Fruit fly (Drosophila melanogaster) whole organism, embryonic: Measurements from ENCODE around the gene CG33986.

Experiments
- BtbVII ChIP-seq: fragments of 200-800 bp; sonication (Bioruptor generic); optimal IDR thresholded peaks from 3 replicates; lab custom pipeline; 2017; ENCODE audit warnings: missing biosample characterization, mild to moderate bottlenecking, missing genetic modification characterization
- CG10543 ChIP-seq: fragments of 200-800 bp; sonication (Bioruptor generic); optimal IDR thresholded peaks from 3 replicates; lab custom pipeline; 2017; ENCODE audit warnings: missing biosample characterization, mild to moderate bottlenecking, missing genetic modification characterization, moderate library complexity
- CG11398 ChIP-seq: fragments of 200-800 bp; sonication (Bioruptor generic); optimal IDR thresholded peaks from 2 replicates; lab custom pipeline; 2016; ENCODE audit warnings: missing biosample characterization, missing genetic modification characterization
- CG12942 ChIP-seq: fragments of 200-800 bp; sonication (Bioruptor generic); optimal IDR thresholded peaks from 3 replicates; lab custom pipeline; 2016; ENCODE audit warnings: missing biosample characterization, missing genetic modification characterization
- CG13424 ChIP-seq: fragments of 200-800 bp; sonication (Bioruptor generic); optimal IDR thresholded peaks from 2 replicates; lab custom pipeline; 2019; ENCODE audit warnings: missing biosample characterization, mild to moderate bottlenecking, missing genetic modification characterization, moderate library complexity
- CG1603 ChIP-seq: fragments of 200-800 bp; sonication (Bioruptor generic); optimal IDR thresholded peaks from 2 replicates; lab custom pipeline; 2019; ENCODE audit warnings: missing biosample characterization, mild to moderate bottlenecking, missing genetic modification characterization, moderate library complexity
- CG1792 ChIP-seq: fragments of 200-800 bp; sonication (Bioruptor generic); optimal IDR thresholded peaks from 2 replicates; lab custom pipeline; 2016; ENCODE audit warnings: missing biosample characterization, missing genetic modification characterization
- CG18011 ChIP-seq: fragments of 200-800 bp; sonication (Bioruptor generic); optimal IDR thresholded peaks from 2 replicates; lab custom pipeline; 2017; ENCODE audit warnings: missing biosample characterization, missing genetic modification characterization, mild to moderate bottlenecking, moderate library complexity, missing genotype
- CG3163 ChIP-seq: fragments of 200-800 bp; sonication (Bioruptor generic); optimal IDR thresholded peaks from 3 replicates; lab custom pipeline; 2016; ENCODE audit warnings: missing biosample characterization, missing genetic modification characterization
- CG6854 ChIP-seq: fragments of 200-800 bp; sonication (Bioruptor generic); optimal IDR thresholded peaks from 3 replicates; lab custom pipeline; 2017; ENCODE audit warnings: missing biosample characterization, mild to moderate bottlenecking, missing genetic modification characterization
- CG8388 ChIP-seq: fragments of 200-800 bp; sonication (Bioruptor generic); optimal IDR thresholded peaks from 2 replicates; lab custom pipeline; 2019; ENCODE audit warnings: missing biosample characterization, mild to moderate bottlenecking, missing genetic modification characterization, moderate library complexity
- CG8478 ChIP-seq: fragments of >200 bp; optimal IDR thresholded peaks from 2 replicates; lab custom pipeline; 2018
- CG9437 ChIP-seq: fragments of 200-800 bp; sonication (Bioruptor generic); optimal IDR thresholded peaks from 2 replicates; lab custom pipeline; 2018; ENCODE audit warnings: missing biosample characterization, mild to moderate bottlenecking, missing genetic modification characterization
- CG9876 ChIP-seq: fragments of 200-800 bp; sonication (Bioruptor generic); optimal IDR thresholded peaks from 2 replicates; lab custom pipeline; 2016; ENCODE audit warnings: missing biosample characterization, missing genetic modification characterization
- Dad ChIP-seq: fragments of 200-800 bp; sonication (Bioruptor generic); optimal IDR thresholded peaks from 3 replicates; lab custom pipeline; 2016; ENCODE audit warnings: missing biosample characterization, missing genetic modification characterization
- Deaf1 ChIP-seq: fragments of 200-800 bp; optimal IDR thresholded peaks from 3 replicates; lab custom pipeline; 2019; ENCODE audit warnings: missing biosample characterization, mild to moderate bottlenecking, missing genetic modification characterization, moderate library complexity
- Ets97D ChIP-seq: fragments of 200-800 bp; sonication (Bioruptor generic); optimal IDR thresholded peaks from 3 replicates; lab custom pipeline; 2016; ENCODE audit warnings: missing biosample characterization, missing genetic modification characterization
- H15 ChIP-seq: fragments of 200-800 bp; sonication (Bioruptor generic); IDR thresholded peaks from 3 replicates; pipeline ENCODE4 v1.3.6; 2022; ENCODE audit warnings: missing biosample characterization, missing genetic modification characterization
- NC2α ChIP-seq: fragments of 200-800 bp; sonication (Bioruptor generic); optimal IDR thresholded peaks from 2 replicates; lab custom pipeline; 2016; ENCODE audit warnings: missing biosample characterization, missing genetic modification characterization
- Optix ChIP-seq: fragments of 200-800 bp; sonication (Bioruptor generic); IDR thresholded peaks from 3 replicates; pipeline ENCODE4 v1.3.6; 2022; ENCODE audit warnings: missing biosample characterization, missing genetic modification characterization
- Stat92E ChIP-seq, 3 experiments: fragments of >200 bp in 2 of 3; fragments of 200-800 bp in 1 of 3; sonication (Bioruptor generic) in 1 of 3; optimal IDR thresholded peaks; 2 replicates each; lab custom pipeline; 2017 to 2019; ENCODE audit warnings: missing biosample characterization in 3 of 3, missing genetic modification characterization in 3 of 3, mild to moderate bottlenecking in 1 of 3, moderate library complexity in 1 of 3
- Trl ChIP-seq, 3 experiments: fragments of >200 bp in 2 of 3; fragments of 200-800 bp in 1 of 3; sonication (Bioruptor generic) in 1 of 3; optimal IDR thresholded peaks; 2 replicates in 1 of 3; 3 replicates in 2 of 3; lab custom pipeline; 2016 to 2017; ENCODE audit warnings: missing biosample characterization in 1 of 3, missing genetic modification characterization in 1 of 3
- ab ChIP-seq: fragments of 200-800 bp; sonication (Bioruptor generic); optimal IDR thresholded peaks from 2 replicates; lab custom pipeline; 2016; ENCODE audit warnings: missing biosample characterization, missing genetic modification characterization
- ase ChIP-seq: fragments of 200-800 bp; sonication (Bioruptor generic); IDR thresholded peaks from 3 replicates; pipeline ENCODE4 v1.3.6; 2022; ENCODE audit warnings: missing biosample characterization, missing genetic modification characterization
- bbx ChIP-seq: fragments of 200-800 bp; sonication (Bioruptor generic); IDR thresholded peaks from 2 replicates; pipeline ENCODE4 v1.3.6; 2022; ENCODE audit warnings: missing biosample characterization, missing genetic modification characterization; ENCODE audit not compliant: partially characterized antibody
- cad ChIP-seq: fragments of >200 bp; optimal IDR thresholded peaks from 2 replicates; lab custom pipeline; 2017; ENCODE audit warnings: missing biosample characterization, missing genetic modification characterization
- cg ChIP-seq: fragments of 200-800 bp; sonication (Bioruptor generic); optimal IDR thresholded peaks from 3 replicates; lab custom pipeline; 2019; ENCODE audit warnings: missing biosample characterization, mild to moderate bottlenecking, missing genetic modification characterization, moderate library complexity
- chif ChIP-seq, 2 experiments: fragments of 200-800 bp; sonication (Bioruptor generic); optimal IDR thresholded peaks; 3 replicates each; lab custom pipeline; 2016; ENCODE audit warnings: missing biosample characterization in 2 of 2, missing genetic modification characterization in 2 of 2
- chn ChIP-seq: fragments of 200-800 bp; sonication (Bioruptor generic); optimal IDR thresholded peaks from 2 replicates; lab custom pipeline; 2016; ENCODE audit warnings: missing biosample characterization, missing genetic modification characterization
- cwo ChIP-seq: fragments of 200-800 bp; sonication (Bioruptor generic); optimal IDR thresholded peaks from 3 replicates; lab custom pipeline; 2017; ENCODE audit warnings: missing biosample characterization, missing genetic modification characterization, mild to moderate bottlenecking, moderate library complexity, missing genetic modification reagents
- dan ChIP-seq: fragments of 200-800 bp; sonication (Bioruptor generic); IDR thresholded peaks from 2 replicates; pipeline ENCODE4 v1.3.6; 2022; ENCODE audit warnings: missing biosample characterization, missing genetic modification characterization
- dpn ChIP-seq, 2 experiments: fragments of 200-800 bp; sonication (Bioruptor generic); optimal IDR thresholded peaks; 3 replicates each; lab custom pipeline; 2016; ENCODE audit warnings: missing biosample characterization in 2 of 2, missing genetic modification characterization in 2 of 2
- ewg ChIP-seq: fragments of 200-800 bp; sonication (Bioruptor generic); optimal IDR thresholded peaks from 3 replicates; lab custom pipeline; 2017; ENCODE audit warnings: mild to moderate bottlenecking, missing biosample characterization, missing genetic modification reagents, missing genetic modification characterization
- eyg ChIP-seq: fragments of 200-800 bp; sonication (Bioruptor generic); optimal IDR thresholded peaks from 3 replicates; lab custom pipeline; 2016; ENCODE audit warnings: missing biosample characterization, missing genetic modification characterization
- gsb-n ChIP-seq: fragments of 200-800 bp; sonication (Bioruptor generic); optimal IDR thresholded peaks from 3 replicates; lab custom pipeline; 2018; ENCODE audit warnings: missing biosample characterization, mild to moderate bottlenecking, missing genetic modification characterization
- ham ChIP-seq: fragments of 200-800 bp; sonication (Bioruptor generic); IDR thresholded peaks from 2 replicates; pipeline ENCODE4 v1.3.6; 2022; ENCODE audit warnings: missing biosample characterization, missing genetic modification characterization
- kah ChIP-seq: fragments of 200-800 bp; sonication (Bioruptor generic); optimal IDR thresholded peaks from 2 replicates; lab custom pipeline; 2018; ENCODE audit warnings: missing biosample characterization, mild to moderate bottlenecking, missing genetic modification characterization
- kay ChIP-seq: fragments of 200-800 bp; sonication (Bioruptor generic); optimal IDR thresholded peaks from 2 replicates; lab custom pipeline; 2016; ENCODE audit warnings: missing biosample characterization, missing genetic modification characterization
- pita ChIP-seq: fragments of 200-800 bp; sonication (Bioruptor generic); optimal IDR thresholded peaks from 2 replicates; lab custom pipeline; 2017; ENCODE audit warnings: missing biosample characterization, mild to moderate bottlenecking, missing genetic modification characterization
- prd ChIP-seq, 3 experiments: fragments of >200 bp in 2 of 3; fragments of 200-800 bp in 1 of 3; sonication (Bioruptor generic) in 1 of 3; optimal IDR thresholded peaks in 2 of 3; IDR thresholded peaks in 1 of 3; 2 replicates in 2 of 3; 3 replicates in 1 of 3; pipeline versions ENCODE4 v1.3.6 to Lab custom; 2017 to 2022; ENCODE audit warnings: missing biosample characterization in 1 of 3, missing genetic modification characterization in 1 of 3
- pzg ChIP-seq: fragments of 200-800 bp; sonication (Bioruptor generic); optimal IDR thresholded peaks from 3 replicates; lab custom pipeline; 2018; ENCODE audit warnings: missing biosample characterization, mild to moderate bottlenecking, missing genetic modification characterization, moderate library complexity
- row ChIP-seq: fragments of 200-800 bp; sonication (Bioruptor generic); IDR thresholded peaks from 3 replicates; pipeline ENCODE4 v1.3.6; 2022; ENCODE audit warnings: missing biosample characterization, missing genetic modification characterization
- sd ChIP-seq: fragments of 200-800 bp; sonication (Bioruptor generic); optimal IDR thresholded peaks from 3 replicates; lab custom pipeline; 2018; ENCODE audit warnings: missing biosample characterization, mild to moderate bottlenecking, missing genetic modification characterization, moderate library complexity
- sens ChIP-seq: fragments of 200-800 bp; sonication (Bioruptor generic); peaks from one replicate; lab custom pipeline; 2016; ENCODE audit warnings: missing biosample characterization, missing genetic modification characterization
- slou ChIP-seq: fragments of 200-800 bp; sonication (Bioruptor generic); optimal IDR thresholded peaks from 3 replicates; lab custom pipeline; 2016; ENCODE audit warnings: missing biosample characterization, missing genetic modification characterization
- sug ChIP-seq: fragments of 200-800 bp; optimal IDR thresholded peaks from 2 replicates; lab custom pipeline; 2019; ENCODE audit warnings: missing biosample characterization, mild to moderate bottlenecking, missing genetic modification characterization, moderate library complexity
- tio ChIP-seq: fragments of 200-800 bp; sonication (Bioruptor generic); optimal IDR thresholded peaks from 2 replicates; lab custom pipeline; 2017; ENCODE audit warnings: missing biosample characterization, missing genetic modification characterization, inconsistent platforms
- unc-4 ChIP-seq: fragments of 200-800 bp; sonication (Bioruptor generic); IDR thresholded peaks from 2 replicates; pipeline ENCODE4 v1.3.6; 2022; ENCODE audit warnings: missing biosample characterization, missing genetic modification characterization; ENCODE audit not compliant: partially characterized antibody
- zen2 ChIP-seq: fragments of 200-800 bp; sonication (Bioruptor generic); IDR thresholded peaks from 3 replicates; pipeline ENCODE4 v1.3.6; 2022; ENCODE audit warnings: missing biosample characterization, missing genetic modification characterization; ENCODE audit not compliant: partially characterized antibody

The CG33986 gene

DNA sequence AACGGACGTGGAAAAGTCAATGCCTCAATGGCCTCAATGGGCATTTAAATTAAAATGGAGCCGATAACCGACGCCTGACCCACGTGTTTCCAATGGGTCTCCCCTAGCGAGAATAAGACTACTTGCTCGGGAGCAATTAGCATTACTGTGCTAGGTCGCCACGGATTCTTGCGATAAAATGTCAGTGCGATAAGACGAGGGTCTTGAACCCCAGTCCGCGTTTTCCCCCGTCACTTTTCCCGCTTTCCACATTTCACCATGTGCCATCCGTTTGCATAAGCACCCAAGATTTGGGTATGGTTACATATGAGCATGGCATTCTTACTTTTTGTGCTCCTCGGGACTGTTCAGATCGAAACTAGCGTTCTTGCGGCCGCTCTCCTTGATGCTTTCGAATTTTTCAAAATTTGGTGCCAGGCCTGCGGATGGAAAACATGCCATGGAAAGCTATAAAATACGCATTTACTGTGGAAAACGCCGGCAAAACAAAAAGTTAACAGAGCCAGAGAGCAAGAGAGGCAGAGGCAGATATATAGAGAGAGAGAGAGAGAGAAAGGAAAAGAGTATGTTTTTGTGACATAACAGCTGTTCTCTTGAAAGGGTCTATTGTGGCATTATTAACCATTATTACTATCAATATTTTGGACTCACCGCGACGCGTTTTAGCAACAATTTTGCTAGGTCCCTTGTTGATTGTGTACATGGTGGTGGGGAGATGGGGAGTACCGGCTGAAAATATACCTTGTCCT lies 17.7 kb downstream of the CG33986 start (continued):
- TF ChIP-seq CG1792, result no peak
- peak; percentile 62 for TF ChIP-seq sens (GFP tag; lab: Kevin White, UChicago)
- peak; percentile 15 for TF ChIP-seq cwo
- no peak for TF ChIP-seq CG9876 (GFP tag; lab: Kevin White, UChicago)
- TF ChIP-seq chn (GFP tag; lab: Kevin White, UChicago), result no peak
- TF ChIP-seq dpn (GFP tag; optimal IDR thresholded peaks at IDR 0.05; lab: Kevin White, UChicago), result no peak
- no peak for TF ChIP-seq unc-4
- no peak for TF ChIP-seq dan (GFP tag; lab: Robert Waterston, UW)
- TF ChIP-seq pzg, result no peak
- TF ChIP-seq ewg (GFP tag; lab: Kevin White, UChicago), result no peak
- peak; percentile 95 to 97 for TF ChIP-seq Trl (optimal IDR thresholded peaks at IDR 0.05; lab: Kevin White, UChicago)
- no peak for TF ChIP-seq Trl (GFP tag; optimal IDR thresholded peaks at IDR 0.05; lab: Kevin White, UChicago)
- TF ChIP-seq CG13424 (tag; lab: Kevin White, UChicago), result no peak
- TF ChIP-seq tio, result no peak
- TF ChIP-seq Ets97D (GFP tag; lab: Kevin White, UChicago), result no peak
- no peak for TF ChIP-seq CG18011 (GFP tag; lab: Kevin White, UChicago)
- TF ChIP-seq NC2α (GFP tag; lab: Kevin White, UChicago), result no peak
- no peak for TF ChIP-seq ham (GFP tag; lab: Robert Waterston, UW)
- no peak for TF ChIP-seq pita (GFP tag; lab: Kevin White, UChicago)
- TF ChIP-seq zen2 (GFP tag; lab: Robert Waterston, UW), result no peak
- TF ChIP-seq Dad, result no peak
- TF ChIP-seq gsb-n (tag; lab: Kevin White, UChicago), result no peak
- TF ChIP-seq BtbVII (GFP tag; lab: Kevin White, UChicago), result no peak
- no peak for TF ChIP-seq chif (GFP tag; optimal IDR thresholded peaks at IDR 0.05; lab: Kevin White, UChicago)
- no peak for TF ChIP-seq eyg (GFP tag; lab: Kevin White, UChicago)
- TF ChIP-seq sug (tag; lab: Kevin White, UChicago), result no peak
- TF ChIP-seq row, result no peak
- TF ChIP-seq Deaf1 (tag; lab: Kevin White, UChicago), result no peak
- peak; percentile 15; the same call in 1 of the 2 replicates for TF ChIP-seq bbx (GFP tag; lab: Robert Waterston, UW)
- TF ChIP-seq ab (GFP tag; lab: Kevin White, UChicago), result no peak
- TF ChIP-seq kay (GFP tag; lab: Kevin White, UChicago), result no peak
- TF ChIP-seq sd (tag; lab: Kevin White, UChicago), result no peak
- no peak for TF ChIP-seq H15 (GFP tag; lab: Robert Waterston, UW)
- TF ChIP-seq CG3163 (GFP tag; lab: Kevin White, UChicago), result peak; percentile 11
- no peak for TF ChIP-seq cg (GFP tag; lab: Kevin White, UChicago)
- TF ChIP-seq CG10543, result no peak
- TF ChIP-seq Optix, result no peak
- no peak for TF ChIP-seq CG6854
- no peak for TF ChIP-seq Stat92E (GFP tag; optimal IDR thresholded peaks at IDR 0.05; lab: Kevin White, UChicago)
- no peak for TF ChIP-seq CG8388
- no peak for TF ChIP-seq slou (GFP tag; lab: Kevin White, UChicago)
- peak; percentile 19 for TF ChIP-seq CG9437
- no peak for TF ChIP-seq prd (optimal IDR thresholded peaks at IDR 0.05; lab: Kevin White, UChicago)
- TF ChIP-seq prd (GFP tag; IDR thresholded peaks at IDR 0.05; lab: Robert Waterston, UW), result no peak
- no peak for TF ChIP-seq CG1603 (tag; lab: Kevin White, UChicago)
- no peak for TF ChIP-seq CG8478 (lab: Kevin White, UChicago)
- TF ChIP-seq CG11398 (GFP tag; lab: Kevin White, UChicago), result no peak
- TF ChIP-seq ase (GFP tag; lab: Robert Waterston, UW), result no peak
- TF ChIP-seq CG12942 (GFP tag; lab: Kevin White, UChicago), result no peak
- TF ChIP-seq kah (GFP tag; lab: Kevin White, UChicago), result no peak
- peak; percentile 2 for TF ChIP-seq cad (GFP tag; lab: Kevin White, UChicago)
